Worm (Caenorhabditis elegans): ENCODE measurements around the gene C45G9.2.
A peak's percentile ranks its signal among the peaks of the same experiment; 100 is the strongest.

Gene C45G9.2

DNA sequence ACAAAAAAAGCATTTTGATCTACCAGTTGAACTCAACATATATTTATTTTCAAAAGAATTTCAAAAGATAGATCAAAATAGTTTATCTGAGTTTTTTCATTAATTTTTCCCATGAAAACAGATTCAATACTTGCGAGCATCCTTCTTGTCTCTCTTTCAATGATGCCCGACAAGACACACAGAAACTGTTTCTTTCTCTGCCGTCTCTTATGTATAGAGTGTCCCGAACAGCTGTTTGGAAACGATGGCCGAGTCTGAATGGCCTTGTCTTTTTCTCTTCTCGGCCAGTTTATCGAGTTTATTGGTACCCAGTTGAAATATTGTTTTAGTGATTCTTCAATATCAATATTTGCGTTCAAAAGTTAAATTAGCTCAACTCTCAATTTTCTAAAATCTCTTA, 39.9 kb downstream of the C45G9.2 start (continued):
- TF ChIP-seq F49E8.2 (tag; optimal IDR thresholded peaks at IDR 0.05; ENCODE audit: insufficient read depth) (no peak), Y95B8A.8 (GFP tag; IDR thresholded peaks at IDR 0.05) (no peak), ceh-91 (GFP tag; IDR thresholded peaks at IDR 0.05) (no peak), madf-8 (GFP tag; conservative IDR thresholded peaks at IDR 0.05) (0 out of 2 replicates have a peak, but pooled peaks have one; percentile 28), F23B12.7 (tag; optimal IDR thresholded peaks at IDR 0.05; ENCODE audit: insufficient read depth) (peak; percentile 5), nhr-120 (GFP tag; IDR thresholded peaks at IDR 0.05) (no peak), egl-44 (GFP tag; IDR thresholded peaks at IDR 0.05) (no peak), ets-4 (GFP tag; optimal IDR thresholded peaks at IDR 0.05) (no peak), madf-6 (GFP tag; IDR thresholded peaks at IDR 0.05) (peak; percentile 57; the same call in 1 of the 2 replicates), attf-6 (GFP tag; IDR thresholded peaks at IDR 0.05) (no peak), ztf-28 (GFP tag; IDR thresholded peaks at IDR 0.05) (no peak), Y56A3A.18 (GFP tag; IDR thresholded peaks at IDR 0.05) (no peak), cebp-2 (GFP tag; IDR thresholded peaks at IDR 0.05) (no peak)

- TF ChIP-seq snpc-1.3 (tag; optimal IDR thresholded peaks at IDR 0.05; ENCODE audit: insufficient read depth) (no peak), Y67H2A.10 (GFP tag; conservative IDR thresholded peaks at IDR 0.05) (no peak), Y53F4B.3 (GFP tag; IDR thresholded peaks at IDR 0.05) (no peak), lsl-1 (GFP tag; optimal IDR thresholded peaks at IDR 0.05) (no peak), hrde-1 (tag; optimal IDR thresholded peaks at IDR 0.05; ENCODE audit: borderline replicate concordance) (no peak), mcd-1 (GFP tag; IDR thresholded peaks at IDR 0.05) (no peak), snpc-3.4 (tag; optimal IDR thresholded peaks at IDR 0.05) (no peak)
Measured at ce11 chrIII:5109401-5109800, 40.5 kb downstream of the C45G9.2 start, which contains the start of gene sax-2. sax-2 (plus strand) TSS chrIII:5109701.

ce11 chrIII:5112399-5112798, 43.5 kb downstream of the C45G9.2 start:
- no peak for TF ChIP-seq chd-7 (tag; optimal IDR thresholded peaks at IDR 0.05)
- TF ChIP-seq C06A6.2 (GFP tag; conservative IDR thresholded peaks at IDR 0.05) = no peak
- no peak for TF ChIP-seq ceh-79 (tag; optimal IDR thresholded peaks at IDR 0.05)
- no peak for TF ChIP-seq lir-1 (GFP tag; conservative IDR thresholded peaks at IDR 0.05)
- no peak for TF ChIP-seq tlf-1 (GFP tag; optimal IDR thresholded peaks at IDR 0.05)
- no peak for TF ChIP-seq pbrm-1 (GFP tag; IDR thresholded peaks at IDR 0.05)
- TF ChIP-seq hlh-12 (tag; optimal IDR thresholded peaks at IDR 0.05) = no peak
- TF ChIP-seq egrh-3 (GFP tag; IDR thresholded peaks at IDR 0.05) = no peak
- no peak for TF ChIP-seq attf-3 (GFP tag; conservative IDR thresholded peaks at IDR 0.05)
- TF ChIP-seq snpc-1.3 (tag; optimal IDR thresholded peaks at IDR 0.05; ENCODE audit: insufficient read depth) = no peak
- TF ChIP-seq ztf-18 (tag; optimal IDR thresholded peaks at IDR 0.05) = no peak
- TF ChIP-seq ceh-58 (GFP tag; IDR thresholded peaks at IDR 0.05) = no peak
- TF ChIP-seq rec-8 (tag; optimal IDR thresholded peaks at IDR 0.05) = no peak
- no peak for TF ChIP-seq gei-17 (GFP tag; optimal IDR thresholded peaks at IDR 0.05)

ce11 chrIII:5112998-5113397, 44.1 kb downstream of the C45G9.2 start:
- TF ChIP-seq nhr-80 (tag; optimal IDR thresholded peaks at IDR 0.05) (peak; percentile 23), Y95B8A.8 (GFP tag; IDR thresholded peaks at IDR 0.05) (no peak)
